Fruit fly (Drosophila melanogaster) whole organism, wandering third instar larva: ENCODE data around the gene Chsy.
A peak's percentile ranks its signal among the peaks of the same experiment; 100 is the strongest.

ENCODE experiments used
- Abd-B ChIP-seq: fragments of >200 bp; optimal IDR thresholded peaks from 2 replicates; lab custom pipeline; 2017; ENCODE audit warnings: missing biosample characterization, missing genetic modification characterization
- CG32264 ChIP-seq: fragments of 200-800 bp; sonication (Bioruptor generic); optimal IDR thresholded peaks from 2 replicates; lab custom pipeline; 2016; ENCODE audit warnings: missing biosample characterization, missing genetic modification characterization
- CrebA ChIP-seq: fragments of 200-800 bp; sonication (Bioruptor generic); optimal IDR thresholded peaks from 2 replicates; lab custom pipeline; 2016; ENCODE audit warnings: missing biosample characterization, mild to moderate bottlenecking, missing genetic modification characterization, borderline replicate concordance
- Dif ChIP-seq: fragments of 200-275, 200-300 bp; sonication (Bioruptor generic); optimal IDR thresholded peaks from 2 replicates; lab custom pipeline; 2018; ENCODE audit warnings: missing biosample characterization, missing genetic modification characterization; ENCODE audit not compliant: partially characterized antibody
- HLH106 ChIP-seq: fragments of 200-800 bp; optimal IDR thresholded peaks from 3 replicates; lab custom pipeline; 2019; ENCODE audit warnings: missing biosample characterization, mild to moderate bottlenecking, missing genetic modification characterization, moderate library complexity
- Hnf4 ChIP-seq: fragments of 200-800 bp; sonication (Bioruptor generic); optimal IDR thresholded peaks from 2 replicates; lab custom pipeline; 2016; ENCODE audit warnings: missing biosample characterization, mild to moderate bottlenecking, missing genetic modification characterization
- Hr78 ChIP-seq: fragments of >200 bp; optimal IDR thresholded peaks from 2 replicates; lab custom pipeline; 2017; ENCODE audit warnings: missing biosample characterization, missing genetic modification characterization
- Hr83 ChIP-seq: fragments of 200-300 bp; sonication (Bioruptor generic); optimal IDR thresholded peaks from 2 replicates; lab custom pipeline; 2016; ENCODE audit warnings: missing biosample characterization, mild to moderate bottlenecking, missing genetic modification characterization, moderate library complexity; ENCODE audit not compliant: poor library complexity, severe bottlenecking
- Jra ChIP-seq: sonication (Bioruptor generic); optimal IDR thresholded peaks from 2 replicates; lab custom pipeline; 2016; ENCODE audit warnings: missing biosample characterization, missing genetic modification characterization
- Mio ChIP-seq: sonication (Bioruptor generic); optimal IDR thresholded peaks from 2 replicates; lab custom pipeline; 2016; ENCODE audit warnings: missing biosample characterization, missing genetic modification characterization
- Myc ChIP-seq: fragments of >200 bp; optimal IDR thresholded peaks from 2 replicates; lab custom pipeline; 2017
- OdsH ChIP-seq: fragments of 200-800 bp; sonication (Bioruptor generic); optimal IDR thresholded peaks from 2 replicates; lab custom pipeline; 2016; ENCODE audit warnings: missing biosample characterization, mild to moderate bottlenecking, missing genetic modification characterization
- Rel ChIP-seq, 2 experiments: fragments of 200-800 bp; sonication (Bioruptor generic) in 1 of 2; optimal IDR thresholded peaks; 2 replicates in 1 of 2; 3 replicates in 1 of 2; lab custom pipeline; 2016 to 2019; ENCODE audit warnings: mild to moderate bottlenecking in 2 of 2, missing biosample characterization in 2 of 2, missing genetic modification characterization in 2 of 2, moderate library complexity in 1 of 2
- Sp1 ChIP-seq: fragments of 200-800 bp; sonication (Bioruptor generic); optimal IDR thresholded peaks from 3 replicates; lab custom pipeline; 2019; ENCODE audit warnings: missing biosample characterization, mild to moderate bottlenecking, missing genetic modification characterization, moderate library complexity
- Vsx2 ChIP-seq: fragments of 200-300, 225-300 bp; sonication (Bioruptor generic); optimal IDR thresholded peaks from 2 replicates; lab custom pipeline; 2018; ENCODE audit warnings: missing biosample characterization, missing genetic modification characterization; ENCODE audit not compliant: partially characterized antibody
- br ChIP-seq: fragments of 200-800 bp; sonication (Bioruptor generic); optimal IDR thresholded peaks from 2 replicates; lab custom pipeline; 2016; ENCODE audit warnings: missing biosample characterization, missing genetic modification characterization
- brk ChIP-seq: fragments of 200-800 bp; sonication (Bioruptor generic); optimal IDR thresholded peaks from 2 replicates; lab custom pipeline; 2016; ENCODE audit warnings: missing biosample characterization, mild to moderate bottlenecking, missing genetic modification characterization
- dl ChIP-seq, 2 experiments: fragments of 175-275, 200-275 bp in 1 of 2; fragments of 200-275 bp in 1 of 2; sonication (Bioruptor generic); optimal IDR thresholded peaks; lab custom pipeline; 2018; ENCODE audit warnings: mild to moderate bottlenecking in 2 of 2, missing biosample characterization in 2 of 2, missing genetic modification characterization in 2 of 2, moderate library complexity in 2 of 2; ENCODE audit not compliant: partially characterized antibody in 2 of 2, insufficient read depth in 1 of 2
- dmrt93B ChIP-seq: fragments of 200-800 bp; sonication (Bioruptor generic); optimal IDR thresholded peaks from 2 replicates; lab custom pipeline; 2018; ENCODE audit warnings: missing biosample characterization, mild to moderate bottlenecking, missing genetic modification characterization
- dsf ChIP-seq: sonication (Bioruptor generic); optimal IDR thresholded peaks from 2 replicates; lab custom pipeline; 2016; ENCODE audit warnings: missing biosample characterization, missing genetic modification characterization, borderline replicate concordance
- ey ChIP-seq: fragments of 200-800 bp; sonication (Bioruptor generic); optimal IDR thresholded peaks from 2 replicates; lab custom pipeline; 2016; ENCODE audit warnings: missing biosample characterization, missing genetic modification characterization
- foxo ChIP-seq, 2 experiments: fragments of 200-800 bp; sonication (Bioruptor generic); optimal IDR thresholded peaks; 2 replicates in 1 of 2; 3 replicates in 1 of 2; lab custom pipeline; 2016 to 2017; ENCODE audit warnings: missing biosample characterization in 2 of 2, missing genetic modification characterization in 2 of 2
- fru ChIP-seq: fragments of 200-800 bp; sonication (Bioruptor generic); optimal IDR thresholded peaks from 3 replicates; lab custom pipeline; 2016; ENCODE audit warnings: missing biosample characterization, mild to moderate bottlenecking, missing genetic modification characterization
- h ChIP-seq: fragments of 200-800 bp; sonication (Bioruptor generic); optimal IDR thresholded peaks from 3 replicates; lab custom pipeline; 2016; ENCODE audit warnings: missing biosample characterization, mild to moderate bottlenecking, missing genetic modification characterization
- jim ChIP-seq: fragments of 175-275, 200-325 bp; sonication (Bioruptor generic); optimal IDR thresholded peaks from 2 replicates; lab custom pipeline; 2016; ENCODE audit warnings: missing biosample characterization, mild to moderate bottlenecking, missing genetic modification characterization
- psq ChIP-seq: fragments of 200-800 bp; sonication (Bioruptor generic); optimal IDR thresholded peaks from 3 replicates; lab custom pipeline; 2017; ENCODE audit warnings: missing biosample characterization, mild to moderate bottlenecking, missing genetic modification characterization, moderate library complexity
- rgr ChIP-seq: fragments of 200-800 bp; sonication (Bioruptor generic); optimal IDR thresholded peaks from 3 replicates; lab custom pipeline; 2016; ENCODE audit warnings: missing biosample characterization, mild to moderate bottlenecking, missing genetic modification characterization
- sage ChIP-seq: fragments of 200-800 bp; sonication (Bioruptor generic); optimal IDR thresholded peaks from 2 replicates; lab custom pipeline; 2016; ENCODE audit warnings: missing biosample characterization, mild to moderate bottlenecking, missing genetic modification characterization
- sv ChIP-seq: fragments of 200-800 bp; sonication (Bioruptor generic); optimal IDR thresholded peaks from 3 replicates; lab custom pipeline; 2016; ENCODE audit warnings: missing biosample characterization, missing genetic modification characterization
- tai ChIP-seq: sonication (Bioruptor generic); optimal IDR thresholded peaks from 2 replicates; lab custom pipeline; 2016; ENCODE audit warnings: missing biosample characterization, missing genetic modification characterization
- woc ChIP-seq: sonication (Bioruptor generic); optimal IDR thresholded peaks from 2 replicates; lab custom pipeline; 2016; ENCODE audit warnings: missing biosample characterization, mild to moderate bottlenecking, missing genetic modification characterization

Chsy gene

DNA sequence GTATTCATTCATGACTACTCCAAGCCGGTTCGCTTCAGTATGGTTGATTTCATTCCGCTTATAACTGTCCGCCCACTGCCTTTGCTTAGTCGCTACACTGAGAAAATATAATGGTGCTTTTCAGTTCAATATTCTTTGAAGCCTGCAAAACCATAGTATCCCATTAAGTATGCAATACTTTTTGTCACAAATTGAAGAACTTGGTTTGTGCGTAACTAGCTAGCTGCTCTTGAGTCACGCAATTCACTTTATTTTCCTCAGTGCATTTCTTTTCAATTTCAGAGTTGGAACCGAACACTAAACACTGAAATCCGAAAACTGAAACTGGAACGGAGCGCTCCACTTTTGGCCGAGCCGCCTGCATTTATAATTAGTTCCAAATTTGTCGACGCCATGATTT is 6.4 kb upstream of the Chsy start:
- TF ChIP-seq jim (GFP tag; lab: Kevin White, UChicago) (no peak), foxo (GFP tag; optimal IDR thresholded peaks at IDR 0.05; lab: Kevin White, UChicago) (peak in 1 of 2 experiments; percentile 22), ey (peak; percentile 7), sv (GFP tag; lab: Kevin White, UChicago) (no peak), Dif (GFP tag; lab: Kevin White, UChicago) (no peak), Abd-B (GFP tag; lab: Kevin White, UChicago) (no peak), Vsx2 (GFP tag; lab: Kevin White, UChicago) (no peak), fru (peak; percentile 4), h (GFP tag; lab: Kevin White, UChicago) (peak; percentile 24), brk (GFP tag; lab: Kevin White, UChicago) (no peak), HLH106 (tag; lab: Kevin White, UChicago) (peak; percentile 36), dl (GFP tag; optimal IDR thresholded peaks at IDR 0.05; lab: Kevin White, UChicago; ENCODE audit: insufficient read depth in 1 of 2, partially characterized antibody in 2 of 2) (no peak), dsf (no peak), Hr78 (GFP tag; lab: Kevin White, UChicago) (no peak)

dm6 chrX:15594230-15594857 is 1.0 kb upstream of the Chsy start:
- TF ChIP-seq h (GFP tag; lab: Kevin White, UChicago) (peak; percentile 13), foxo (GFP tag; optimal IDR thresholded peaks at IDR 0.05; lab: Kevin White, UChicago) (peak in 1 of 2 experiments; percentile 20), Hnf4 (GFP tag; lab: Kevin White, UChicago) (peak; percentile 32), rgr (peak; percentile 19), CrebA (no peak), Vsx2 (GFP tag; lab: Kevin White, UChicago) (no peak), HLH106 (tag; lab: Kevin White, UChicago) (peak; percentile 27), jim (GFP tag; lab: Kevin White, UChicago) (no peak), Myc (lab: Kevin White, UChicago) (peak; percentile 68), brk (GFP tag; lab: Kevin White, UChicago) (peak; percentile 28), br (GFP tag; lab: Kevin White, UChicago) (no peak), CG32264 (GFP tag; lab: Kevin White, UChicago) (no peak)

- TF ChIP-seq rgr: no peak
- TF ChIP-seq Hr83: peak; percentile 9
Measured at dm6 chrX:15592822-15593476, 385 bp downstream of the Chsy start.

dm6 chrX:15591721-15592491 is 1.4 kb downstream of the Chsy start:
- no peak for TF ChIP-seq Hr78 (GFP tag; lab: Kevin White, UChicago)
- TF ChIP-seq psq: no peak
- no peak for TF ChIP-seq Dif (GFP tag; lab: Kevin White, UChicago)
- TF ChIP-seq woc (GFP tag; lab: Kevin White, UChicago): no peak
- TF ChIP-seq OdsH (GFP tag; lab: Kevin White, UChicago): peak; percentile 4
- TF ChIP-seq sv (GFP tag; lab: Kevin White, UChicago): peak; percentile 34
- no peak for TF ChIP-seq h (GFP tag; lab: Kevin White, UChicago)
- no peak for TF ChIP-seq Sp1 (GFP tag; lab: Kevin White, UChicago)
- TF ChIP-seq Jra (GFP tag; lab: Kevin White, UChicago): no peak
- TF ChIP-seq fru: no peak

- TF ChIP-seq Hr83 (no peak), Rel (GFP tag; optimal IDR thresholded peaks at IDR 0.05; lab: Kevin White, UChicago) (no peak), Rel (tag; optimal IDR thresholded peaks at IDR 0.05; lab: Kevin White, UChicago) (no peak), jim (GFP tag; lab: Kevin White, UChicago) (no peak), dsf (no peak), tai (GFP tag; lab: Kevin White, UChicago) (no peak), foxo (GFP tag; optimal IDR thresholded peaks at IDR 0.05; lab: Kevin White, UChicago) (no peak), sage (GFP tag; lab: Kevin White, UChicago) (no peak), Mio (no peak), dmrt93B (GFP tag; lab: Kevin White, UChicago) (no peak), br (GFP tag; lab: Kevin White, UChicago) (no peak), fru (no peak), Sp1 (GFP tag; lab: Kevin White, UChicago) (no peak), CG32264 (GFP tag; lab: Kevin White, UChicago) (no peak)
- TF ChIP-seq, all 38 proteins: peak for 0
Measured at dm6 chrX:15587433-15587832, 5.9 kb downstream of the Chsy start, which contains the start of gene Alp11. Gene Alp11 (plus strand): TSS chrX:15587733.
